Fruit fly (Drosophila melanogaster) S2 (cell line): ENCODE data around the gene Nckx30C.

Source experiments
- CG8478 ChIP-seq: fragments of >200 bp; optimal IDR thresholded peaks from 2 replicates; lab custom pipeline; 2018
- CTCF ChIP-seq, 2 experiments: fragments of >200 bp; optimal IDR thresholded peaks; 2 replicates each; lab custom pipeline; 2018

dm6 chr2L:9685993-9686392 lies 60.3 kb downstream of the Nckx30C start:
- TF ChIP-seq CG8478 (lab: Kevin White, UChicago): no peak
- no peak for TF ChIP-seq CTCF (optimal IDR thresholded peaks at IDR 0.05; lab: Kevin White, UChicago)
